Worm (Caenorhabditis elegans) whole organism, mixed stage, embryonic: Measurements from ENCODE around the gene R03D7.8.

Experiments
- M03D4.4 ChIP-seq: sonication (generic microtip); optimal IDR thresholded peaks from 2 replicates; lab custom pipeline; 2017; ENCODE audit warnings: mild to moderate bottlenecking, missing genetic modification characterization, missing compliant biosample characterization
- ceh-39 ChIP-seq: fragments of 150-350 bp; optimal IDR thresholded peaks from 2 replicates; lab custom pipeline; 2014; ENCODE audit warnings: missing biosample characterization, missing genetic modification characterization
- ces-1 ChIP-seq: fragments of 150-350 bp; optimal IDR thresholded peaks from 2 replicates; lab custom pipeline; 2014; ENCODE audit warnings: missing biosample characterization, missing genetic modification reagents, missing genetic modification characterization
- elt-1 ChIP-seq: sonication (generic microtip); optimal IDR thresholded peaks from 2 replicates; lab custom pipeline; 2017; ENCODE audit warnings: missing genetic modification characterization, mild to moderate bottlenecking, missing compliant biosample characterization, antibody characterized with exemption, moderate library complexity, borderline replicate concordance; ENCODE audit not compliant: insufficient read depth
- lin-13 ChIP-seq: fragments of 150-350 bp; optimal IDR thresholded peaks from 2 replicates; lab custom pipeline; 2014; ENCODE audit warnings: missing biosample characterization, missing genetic modification characterization
- mep-1 ChIP-seq: fragments of 150-350 bp; optimal IDR thresholded peaks from 2 replicates; lab custom pipeline; 2017; ENCODE audit warnings: missing biosample characterization, missing genetic modification reagents, missing genetic modification characterization, inconsistent platforms
- nhr-237 ChIP-seq: fragments of 150-350 bp; optimal IDR thresholded peaks from 2 replicates; lab custom pipeline; 2014; ENCODE audit warnings: missing biosample characterization, missing genetic modification characterization
- nhr-76 ChIP-seq: sonication (generic microtip); optimal IDR thresholded peaks from 2 replicates; lab custom pipeline; 2017; ENCODE audit warnings: missing biosample characterization, missing genetic modification characterization
- pha-4 ChIP-seq: fragments of 150-350 bp; optimal IDR thresholded peaks from 2 replicates; lab custom pipeline; 2018; ENCODE audit warnings: missing biosample characterization, missing genetic modification reagents, missing genetic modification characterization
- snpc-4 ChIP-seq: fragments of 150-350 bp; optimal IDR thresholded peaks from 2 replicates; lab custom pipeline; 2014; ENCODE audit warnings: missing biosample characterization, missing genetic modification characterization
- unc-39 ChIP-seq: fragments of 150-350 bp; optimal IDR thresholded peaks from 2 replicates; lab custom pipeline; 2014; ENCODE audit warnings: missing biosample characterization, missing genetic modification characterization
- unc-62 ChIP-seq: fragments of 150-350 bp; optimal IDR thresholded peaks from 2 replicates; lab custom pipeline; 2014; ENCODE audit warnings: missing biosample characterization, missing genetic modification reagents, missing genetic modification characterization

DNA sequence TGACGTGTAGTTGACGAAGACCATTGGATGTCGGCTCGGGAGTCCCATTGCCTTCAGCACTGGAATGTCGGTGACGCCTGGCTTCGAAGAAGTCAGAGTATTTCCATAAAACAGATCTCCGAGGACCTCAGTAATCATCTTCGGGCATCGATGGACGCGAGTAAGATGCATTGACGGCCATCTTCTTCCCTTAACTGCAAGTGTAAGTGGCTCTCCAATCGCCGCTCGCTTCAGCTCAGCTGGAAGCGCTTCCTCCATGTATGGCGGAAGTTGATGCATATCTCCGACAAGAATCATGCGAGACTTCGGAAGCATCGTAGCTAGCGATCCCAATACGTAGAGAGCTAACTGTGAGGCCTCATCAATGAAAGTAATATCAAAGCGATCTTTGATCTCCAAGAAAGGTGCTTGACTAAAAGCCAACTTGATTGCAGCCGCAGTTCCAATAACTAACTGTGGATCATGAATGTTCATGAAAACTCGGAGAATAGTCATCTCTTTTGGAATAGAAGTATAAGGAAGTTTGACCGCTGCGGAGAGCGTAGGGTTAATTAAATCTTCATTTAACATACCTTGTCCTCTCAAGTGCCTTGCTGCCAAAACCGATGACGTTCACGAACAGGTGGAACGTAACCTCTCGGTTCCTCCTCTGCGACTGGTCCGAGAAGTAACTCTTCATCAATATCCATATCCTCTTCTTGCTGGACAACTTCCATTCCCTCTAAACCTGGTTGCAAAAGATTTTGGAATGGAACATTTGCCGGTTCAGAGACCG lies 22.6 kb downstream of the R03D7.8 start:
- TF ChIP-seq nhr-76 (tag; lab: Kevin White, UChicago) (no peak), ces-1 (no peak), unc-62 (GFP tag; lab: Kevin White, UChicago) (no peak), ceh-39 (tag; lab: Kevin White, UChicago) (no peak), M03D4.4 (tag; lab: Kevin White, UChicago) (no peak), mep-1 (tag; lab: Kevin White, UChicago) (no peak), pha-4 (no peak), nhr-237 (tag; lab: Kevin White, UChicago) (no peak), snpc-4 (tag; lab: Kevin White, UChicago) (no peak), elt-1 (tag; lab: Kevin White, UChicago) (no peak), lin-13 (tag; lab: Kevin White, UChicago) (no peak), unc-39 (no peak)
